Worm (Caenorhabditis elegans) whole organism, L3 larva: ENCODE measurements around the gene fbxa-108.

Source experiments
- ama-1 ChIP-seq: fragments of 150-350 bp; optimal IDR thresholded peaks from 2 replicates; lab custom pipeline; 2018
- elt-2 ChIP-seq: sonication (generic microtip); optimal IDR thresholded peaks from 2 replicates; lab custom pipeline; 2016; ENCODE audit warnings: missing genetic modification reagents, mild to moderate bottlenecking, missing genetic modification characterization, missing compliant biosample characterization
- fos-1 ChIP-seq: fragments of 150-350 bp; optimal IDR thresholded peaks from 2 replicates; lab custom pipeline; 2014; ENCODE audit warnings: missing biosample characterization, missing genetic modification characterization
- mml-1 ChIP-seq: fragments of 150-350 bp; sonication (generic microtip); optimal IDR thresholded peaks from 3 replicates; lab custom pipeline; 2014; ENCODE audit warnings: missing biosample characterization, missing genetic modification characterization
- nhr-237 ChIP-seq: fragments of 150-350 bp; optimal IDR thresholded peaks from 2 replicates; lab custom pipeline; 2014; ENCODE audit warnings: missing biosample characterization, missing genetic modification characterization
- nhr-25 ChIP-seq: sonication (generic microtip); optimal IDR thresholded peaks from 2 replicates; lab custom pipeline; 2017; ENCODE audit warnings: missing biosample characterization, missing genetic modification characterization
- nhr-76 ChIP-seq: fragments of 150-350 bp; sonication (generic microtip); optimal IDR thresholded peaks from 5 replicates; lab custom pipeline; 2014; ENCODE audit warnings: missing biosample characterization, missing genetic modification characterization
- unc-39 ChIP-seq: sonication (generic microtip); optimal IDR thresholded peaks from 4 replicates; lab custom pipeline; 2017; ENCODE audit warnings: missing biosample characterization, missing genetic modification characterization
- zag-1 ChIP-seq: fragments of 150-350 bp; optimal IDR thresholded peaks from 2 replicates; lab custom pipeline; 2014; ENCODE audit warnings: missing biosample characterization, missing genetic modification characterization

DNA sequence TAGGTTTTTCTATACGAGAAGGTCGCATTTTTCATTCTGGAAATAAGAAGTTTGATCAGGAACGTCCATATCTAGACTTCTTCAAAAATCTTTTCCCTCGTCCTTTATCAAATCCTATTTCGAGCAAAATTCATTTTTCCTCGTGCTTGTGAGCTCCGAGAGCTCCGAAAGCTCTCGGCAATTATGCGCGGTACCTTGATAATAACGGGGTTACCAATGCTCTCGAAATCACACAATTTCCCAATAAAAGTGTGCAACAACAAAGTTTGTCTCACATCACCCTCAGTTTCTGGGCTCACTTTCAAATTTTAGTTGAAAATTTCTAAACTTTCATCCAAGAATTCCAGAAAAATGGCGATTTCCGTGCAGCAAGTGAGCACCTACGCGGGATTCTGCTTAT lies 9.3 kb upstream of the fbxa-108 start, which contains the start of gene str-89:
- TF ChIP-seq unc-39 (tag; lab: Kevin White, UChicago) (no peak), fos-1 (tag; lab: Kevin White, UChicago) (no peak), nhr-237 (tag; lab: Kevin White, UChicago) (no peak), nhr-25 (tag; lab: Kevin White, UChicago) (no peak), mml-1 (tag; lab: Kevin White, UChicago) (no peak), elt-2 (tag; lab: Kevin White, UChicago) (no peak), ama-1 (lab: Kevin White, UChicago) (no peak), nhr-76 (tag; lab: Kevin White, UChicago) (no peak), zag-1 (tag; lab: Kevin White, UChicago) (no peak)
